Fruit fly (Drosophila melanogaster) whole organism, wandering third instar larva: ENCODE data around the gene Arc42.

ENCODE experiments used
- Abd-B ChIP-seq: fragments of >200 bp; optimal IDR thresholded peaks from 2 replicates; lab custom pipeline; 2017; ENCODE audit warnings: missing biosample characterization, missing genetic modification characterization
- CG32264 ChIP-seq: fragments of 200-800 bp; sonication (Bioruptor generic); optimal IDR thresholded peaks from 2 replicates; lab custom pipeline; 2016; ENCODE audit warnings: missing biosample characterization, missing genetic modification characterization
- Hnf4 ChIP-seq: fragments of 200-800 bp; sonication (Bioruptor generic); optimal IDR thresholded peaks from 2 replicates; lab custom pipeline; 2016; ENCODE audit warnings: missing biosample characterization, mild to moderate bottlenecking, missing genetic modification characterization
- Myc ChIP-seq: fragments of >200 bp; optimal IDR thresholded peaks from 2 replicates; lab custom pipeline; 2017
- OdsH ChIP-seq: fragments of 200-800 bp; sonication (Bioruptor generic); optimal IDR thresholded peaks from 2 replicates; lab custom pipeline; 2016; ENCODE audit warnings: missing biosample characterization, mild to moderate bottlenecking, missing genetic modification characterization
- Vsx2 ChIP-seq: fragments of 200-300, 225-300 bp; sonication (Bioruptor generic); optimal IDR thresholded peaks from 2 replicates; lab custom pipeline; 2018; ENCODE audit warnings: missing biosample characterization, missing genetic modification characterization; ENCODE audit not compliant: partially characterized antibody
- dl ChIP-seq, 2 experiments: fragments of 175-275, 200-275 bp in 1 of 2; fragments of 200-275 bp in 1 of 2; sonication (Bioruptor generic); optimal IDR thresholded peaks; lab custom pipeline; 2018; ENCODE audit warnings: mild to moderate bottlenecking in 2 of 2, missing biosample characterization in 2 of 2, missing genetic modification characterization in 2 of 2, moderate library complexity in 2 of 2; ENCODE audit not compliant: partially characterized antibody in 2 of 2, insufficient read depth in 1 of 2
- h ChIP-seq: fragments of 200-800 bp; sonication (Bioruptor generic); optimal IDR thresholded peaks from 3 replicates; lab custom pipeline; 2016; ENCODE audit warnings: missing biosample characterization, mild to moderate bottlenecking, missing genetic modification characterization
- jim ChIP-seq: fragments of 175-275, 200-325 bp; sonication (Bioruptor generic); optimal IDR thresholded peaks from 2 replicates; lab custom pipeline; 2016; ENCODE audit warnings: missing biosample characterization, mild to moderate bottlenecking, missing genetic modification characterization
- pan ChIP-seq: fragments of >200 bp; optimal IDR thresholded peaks from 2 replicates; lab custom pipeline; 2017
- rgr ChIP-seq: fragments of 200-800 bp; sonication (Bioruptor generic); optimal IDR thresholded peaks from 3 replicates; lab custom pipeline; 2016; ENCODE audit warnings: missing biosample characterization, mild to moderate bottlenecking, missing genetic modification characterization
- sage ChIP-seq: fragments of 200-800 bp; sonication (Bioruptor generic); optimal IDR thresholded peaks from 2 replicates; lab custom pipeline; 2016; ENCODE audit warnings: missing biosample characterization, mild to moderate bottlenecking, missing genetic modification characterization

DNA sequence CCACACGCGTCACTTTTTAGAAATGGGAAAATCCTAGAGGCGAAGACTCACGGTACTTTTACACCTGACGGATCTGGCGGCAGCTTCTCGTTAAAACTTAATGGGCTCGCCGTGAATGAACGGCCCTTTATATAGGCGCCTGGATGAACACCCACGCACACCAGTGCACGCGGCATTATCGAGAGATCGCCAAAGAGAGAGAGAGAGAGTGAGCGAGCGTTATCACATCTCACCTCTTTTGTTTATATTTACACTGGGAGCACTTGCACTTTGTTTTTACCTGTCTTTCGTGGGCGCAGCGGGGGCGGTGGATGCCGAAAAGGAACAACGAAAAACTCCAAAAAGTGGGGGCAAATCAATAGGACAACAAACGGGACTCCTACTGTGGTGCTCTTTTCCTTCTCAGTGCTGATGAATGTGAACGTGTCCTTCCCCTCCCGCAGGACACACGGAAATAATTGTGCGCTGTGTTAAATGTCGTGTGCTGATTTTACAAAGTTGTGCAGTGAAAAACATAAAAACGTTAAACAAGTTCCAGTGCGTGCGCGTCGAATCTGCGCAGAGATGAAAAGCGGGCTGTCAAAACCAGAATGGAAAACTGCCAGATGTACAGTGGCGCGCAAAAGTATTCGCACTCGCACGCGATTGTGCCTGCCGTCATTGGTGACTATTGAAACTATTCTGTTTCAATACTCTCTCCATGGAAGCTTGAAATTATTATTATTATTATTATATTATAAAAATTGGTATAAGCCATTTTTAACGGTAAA, 2.2 kb upstream of the Arc42 start, which contains the start of gene Mrp5:
- TF ChIP-seq OdsH, result no peak
- TF ChIP-seq dl (GFP tag; optimal IDR thresholded peaks at IDR 0.05; lab: Kevin White, UChicago; ENCODE audit: insufficient read depth in 1 of 2, partially characterized antibody in 2 of 2), result peak in 1 of 2 experiments; percentile 83
- TF ChIP-seq Vsx2 (GFP tag; lab: Kevin White, UChicago), result no peak
- no peak for TF ChIP-seq Abd-B
- TF ChIP-seq rgr, result no peak
- TF ChIP-seq jim, result no peak
- TF ChIP-seq Hnf4 (GFP tag; lab: Kevin White, UChicago), result no peak
- no peak for TF ChIP-seq sage (GFP tag; lab: Kevin White, UChicago)
- no peak for TF ChIP-seq Myc (lab: Kevin White, UChicago)
- TF ChIP-seq CG32264 (GFP tag; lab: Kevin White, UChicago), result no peak
- peak; percentile 60 for TF ChIP-seq h
- no peak for TF ChIP-seq pan (lab: Kevin White, UChicago)
